Fruit fly (Drosophila melanogaster) whole organism, embryonic: ENCODE measurements around the gene SCCRO.

Source experiments
- Aef1 ChIP-seq: fragments of 200-800 bp; sonication (Bioruptor generic); IDR thresholded peaks from 3 replicates; pipeline ENCODE4 v1.3.6; 2022; ENCODE audit warnings: missing biosample characterization, missing genetic modification characterization
- Atf6 ChIP-seq: fragments of 200-800 bp; sonication (Bioruptor generic); IDR thresholded peaks from 2 replicates; pipeline ENCODE4 v1.3.6; 2022; ENCODE audit warnings: missing biosample characterization, missing genetic modification characterization
- Bdp1 ChIP-seq: fragments of 200-800 bp; sonication (Bioruptor generic); optimal IDR thresholded peaks from 3 replicates; lab custom pipeline; 2016; ENCODE audit warnings: missing biosample characterization, missing genetic modification characterization
- CG10366 ChIP-seq: fragments of 200-800 bp; sonication (Bioruptor generic); IDR thresholded peaks from 2 replicates; pipeline ENCODE4 v1.3.6; 2022; ENCODE audit warnings: missing biosample characterization, missing genetic modification characterization
- CG1233 ChIP-seq: fragments of 200-800 bp; sonication (Bioruptor generic); optimal IDR thresholded peaks from 4 replicates; lab custom pipeline; 2018; ENCODE audit warnings: missing biosample characterization, mild to moderate bottlenecking, missing genetic modification characterization
- CG13624 ChIP-seq: fragments of 200-800 bp; sonication (Bioruptor generic); optimal IDR thresholded peaks from 2 replicates; lab custom pipeline; 2016; ENCODE audit warnings: missing biosample characterization, missing genetic modification characterization
- CG13775 ChIP-seq: fragments of 200-800 bp; sonication (Bioruptor generic); optimal IDR thresholded peaks from 3 replicates; lab custom pipeline; 2017; ENCODE audit warnings: missing biosample characterization, mild to moderate bottlenecking, missing genetic modification characterization
- CG13894 ChIP-seq: fragments of 200-800 bp; sonication (Bioruptor generic); optimal IDR thresholded peaks from 3 replicates; lab custom pipeline; 2018; ENCODE audit warnings: missing biosample characterization, mild to moderate bottlenecking, missing genetic modification characterization, moderate library complexity
- CG14441 ChIP-seq: fragments of 200-800 bp; sonication (Bioruptor generic); IDR thresholded peaks from 2 replicates; pipeline ENCODE4 v1.3.6; 2022; ENCODE audit warnings: missing biosample characterization, missing genetic modification characterization
- CG1529 ChIP-seq: fragments of 200-800 bp; sonication (Bioruptor generic); optimal IDR thresholded peaks from 3 replicates; lab custom pipeline; 2018; ENCODE audit warnings: missing biosample characterization, missing genetic modification characterization
- CG16815 ChIP-seq: fragments of 200-800 bp; sonication (Bioruptor generic); optimal IDR thresholded peaks from 3 replicates; lab custom pipeline; 2017; ENCODE audit warnings: missing biosample characterization, mild to moderate bottlenecking, missing genetic modification characterization
- CG18011 ChIP-seq: fragments of 200-800 bp; sonication (Bioruptor generic); optimal IDR thresholded peaks from 2 replicates; lab custom pipeline; 2017; ENCODE audit warnings: missing biosample characterization, missing genetic modification characterization, mild to moderate bottlenecking, moderate library complexity, missing genotype
- CG3163 ChIP-seq: fragments of 200-800 bp; sonication (Bioruptor generic); optimal IDR thresholded peaks from 3 replicates; lab custom pipeline; 2016; ENCODE audit warnings: missing biosample characterization, missing genetic modification characterization
- CG3838 ChIP-seq: fragments of 200-800 bp; sonication (Bioruptor generic); optimal IDR thresholded peaks from 3 replicates; lab custom pipeline; 2016; ENCODE audit warnings: missing biosample characterization, missing genetic modification characterization
- CG42726 ChIP-seq: fragments of 200-800 bp; sonication (Bioruptor generic); IDR thresholded peaks from 2 replicates; pipeline ENCODE4 v1.3.6; 2022; ENCODE audit warnings: missing biosample characterization, missing genetic modification characterization; ENCODE audit not compliant: partially characterized antibody
- CG7372 ChIP-seq: fragments of 200-800 bp; sonication (Bioruptor generic); IDR thresholded peaks from 2 replicates; pipeline ENCODE4 v1.3.6; 2022; ENCODE audit warnings: missing biosample characterization, missing genetic modification characterization
- CG8388 ChIP-seq: fragments of 200-800 bp; sonication (Bioruptor generic); optimal IDR thresholded peaks from 2 replicates; lab custom pipeline; 2019; ENCODE audit warnings: missing biosample characterization, mild to moderate bottlenecking, missing genetic modification characterization, moderate library complexity
- CG8765 ChIP-seq: fragments of 200-800 bp; sonication (Bioruptor generic); IDR thresholded peaks from 2 replicates; pipeline ENCODE4 v1.3.6; 2022; ENCODE audit warnings: missing biosample characterization, missing genetic modification characterization
- Dek ChIP-seq: fragments of 200-800 bp; sonication (Bioruptor generic); optimal IDR thresholded peaks from 3 replicates; lab custom pipeline; 2019; ENCODE audit warnings: missing biosample characterization, mild to moderate bottlenecking, missing genetic modification characterization, moderate library complexity
- Dfd ChIP-seq, 2 experiments: fragments of >200 bp; optimal IDR thresholded peaks; 2 replicates each; lab custom pipeline; 2017; ENCODE audit warnings: missing biosample characterization in 2 of 2, missing genetic modification characterization in 2 of 2
- Doc2 ChIP-seq: fragments of 200-800 bp; sonication (Bioruptor generic); IDR thresholded peaks from 2 replicates; pipeline ENCODE4 v1.3.6; 2022; ENCODE audit warnings: missing biosample characterization, missing genetic modification characterization
- E2f2 ChIP-seq: fragments of 200-800 bp; sonication (Bioruptor generic); IDR thresholded peaks from 2 replicates; pipeline ENCODE4 v1.3.6; 2022; ENCODE audit warnings: missing biosample characterization, missing genetic modification characterization
- Hr3 ChIP-seq: fragments of 200-800 bp; sonication (Bioruptor generic); optimal IDR thresholded peaks from 3 replicates; lab custom pipeline; 2016; ENCODE audit warnings: missing biosample characterization, missing genetic modification characterization
- Hr51 ChIP-seq, 2 experiments: fragments of 200-800 bp; sonication (Bioruptor generic); optimal IDR thresholded peaks; 2 replicates in 1 of 2; 3 replicates in 1 of 2; lab custom pipeline; 2016 to 2018; ENCODE audit warnings: missing biosample characterization in 2 of 2, missing genetic modification characterization in 2 of 2, mild to moderate bottlenecking in 1 of 2, moderate library complexity in 1 of 2
- Kr ChIP-seq: fragments of 200-800 bp; sonication (Bioruptor generic); optimal IDR thresholded peaks from 2 replicates; lab custom pipeline; 2017; ENCODE audit warnings: missing biosample characterization, mild to moderate bottlenecking, missing genetic modification characterization
- MESR4 ChIP-seq: fragments of 200-800 bp; sonication (Bioruptor generic); optimal IDR thresholded peaks from 2 replicates; lab custom pipeline; 2018; ENCODE audit warnings: missing biosample characterization, mild to moderate bottlenecking, missing genetic modification characterization, moderate library complexity
- Myb ChIP-seq: fragments of 200-800 bp; sonication (Bioruptor generic); optimal IDR thresholded peaks from 2 replicates; lab custom pipeline; 2016; ENCODE audit warnings: missing biosample characterization, missing genetic modification characterization
- Rx ChIP-seq: fragments of 200-800 bp; sonication (Bioruptor generic); IDR thresholded peaks from 2 replicates; pipeline ENCODE4 v1.3.6; 2022; ENCODE audit warnings: missing biosample characterization, missing genetic modification characterization
- Sry-δ ChIP-seq: fragments of 200-800 bp; sonication (Bioruptor generic); optimal IDR thresholded peaks from 2 replicates; lab custom pipeline; 2016; ENCODE audit warnings: missing biosample characterization, missing genetic modification characterization
- Stat92E ChIP-seq, 3 experiments: fragments of >200 bp in 2 of 3; fragments of 200-800 bp in 1 of 3; sonication (Bioruptor generic) in 1 of 3; optimal IDR thresholded peaks; 2 replicates each; lab custom pipeline; 2017 to 2019; ENCODE audit warnings: missing biosample characterization in 3 of 3, missing genetic modification characterization in 3 of 3, mild to moderate bottlenecking in 1 of 3, moderate library complexity in 1 of 3
- ab ChIP-seq: fragments of 200-800 bp; sonication (Bioruptor generic); optimal IDR thresholded peaks from 2 replicates; lab custom pipeline; 2016; ENCODE audit warnings: missing biosample characterization, missing genetic modification characterization
- al ChIP-seq: fragments of 200-800 bp; sonication (Bioruptor generic); IDR thresholded peaks from 2 replicates; pipeline ENCODE4 v1.3.6; 2022; ENCODE audit warnings: missing biosample characterization, missing genetic modification characterization
- ap ChIP-seq: fragments of 200-800 bp; sonication (Bioruptor generic); IDR thresholded peaks from 2 replicates; pipeline ENCODE4 v1.3.6; 2022; ENCODE audit warnings: missing biosample characterization, missing genetic modification characterization
- bigmax ChIP-seq: fragments of 200-800 bp; sonication (Bioruptor generic); optimal IDR thresholded peaks from 2 replicates; lab custom pipeline; 2018; ENCODE audit warnings: missing biosample characterization, mild to moderate bottlenecking, missing genetic modification characterization
- dmrt11E ChIP-seq: fragments of 200-800 bp; sonication (Bioruptor generic); optimal IDR thresholded peaks from 3 replicates; lab custom pipeline; 2018; ENCODE audit warnings: missing biosample characterization, mild to moderate bottlenecking, missing genetic modification characterization, moderate library complexity
- dpn ChIP-seq, 2 experiments: fragments of 200-800 bp; sonication (Bioruptor generic); optimal IDR thresholded peaks; 3 replicates each; lab custom pipeline; 2016; ENCODE audit warnings: missing biosample characterization in 2 of 2, missing genetic modification characterization in 2 of 2
- hkb ChIP-seq, 2 experiments: fragments of 200-800 bp in 1 of 2; fragments of >200 bp in 1 of 2; sonication (Bioruptor generic) in 1 of 2; IDR thresholded peaks in 1 of 2; optimal IDR thresholded peaks in 1 of 2; 2 replicates each; pipeline versions ENCODE4 v1.3.6 to Lab custom; 2017 to 2022; ENCODE audit warnings: missing biosample characterization in 1 of 2, missing genetic modification characterization in 1 of 2
- lilli ChIP-seq: fragments of 200-800 bp; sonication (Bioruptor generic); optimal IDR thresholded peaks from 3 replicates; lab custom pipeline; 2016; ENCODE audit warnings: missing biosample characterization, missing genetic modification characterization
- pzg ChIP-seq: fragments of 200-800 bp; sonication (Bioruptor generic); optimal IDR thresholded peaks from 3 replicates; lab custom pipeline; 2018; ENCODE audit warnings: missing biosample characterization, mild to moderate bottlenecking, missing genetic modification characterization, moderate library complexity
- rib ChIP-seq: fragments of 200-800 bp; sonication (Bioruptor generic); IDR thresholded peaks from 2 replicates; pipeline ENCODE4 v1.3.6; 2022; ENCODE audit warnings: missing biosample characterization, missing genetic modification characterization
- sisA ChIP-seq: fragments of 200-800 bp; sonication (Bioruptor generic); IDR thresholded peaks from 2 replicates; pipeline ENCODE4 v1.3.6; 2022; ENCODE audit warnings: missing biosample characterization, missing genetic modification characterization
- slbo ChIP-seq: fragments of 200-800 bp; sonication (Bioruptor generic); IDR thresholded peaks from 2 replicates; pipeline ENCODE4 v1.3.6; 2022; ENCODE audit warnings: missing biosample characterization, missing genetic modification characterization
- sna ChIP-seq: fragments of 200-800 bp; sonication (Bioruptor generic); IDR thresholded peaks from 2 replicates; pipeline ENCODE4 v1.3.6; 2022; ENCODE audit warnings: missing biosample characterization, missing genetic modification characterization; ENCODE audit not compliant: partially characterized antibody
- sob ChIP-seq: fragments of 200-800 bp; sonication (Bioruptor generic); IDR thresholded peaks from 2 replicates; pipeline ENCODE4 v1.3.6; 2022; ENCODE audit warnings: missing biosample characterization, missing genetic modification characterization
- ttk ChIP-seq: fragments of 200-800 bp; sonication (Bioruptor generic); IDR thresholded peaks from 2 replicates; pipeline ENCODE4 v2.1.2; 2022; ENCODE audit warnings: missing biosample characterization, missing genetic modification characterization
- unpg ChIP-seq: fragments of 200-800 bp; sonication (Bioruptor generic); optimal IDR thresholded peaks from 3 replicates; lab custom pipeline; 2018; ENCODE audit warnings: missing biosample characterization, mild to moderate bottlenecking, missing genetic modification characterization, moderate library complexity
- vnd ChIP-seq: fragments of 200-800 bp; sonication (Bioruptor generic); IDR thresholded peaks from 3 replicates; pipeline ENCODE4 v1.3.6; 2022; ENCODE audit warnings: missing biosample characterization, missing genetic modification characterization; ENCODE audit not compliant: partially characterized antibody
- wdn ChIP-seq: fragments of 200-800 bp; sonication (Bioruptor generic); IDR thresholded peaks from 2 replicates; pipeline ENCODE4 v1.3.6; 2022; ENCODE audit warnings: missing biosample characterization, missing genetic modification characterization

Gene SCCRO

DNA sequence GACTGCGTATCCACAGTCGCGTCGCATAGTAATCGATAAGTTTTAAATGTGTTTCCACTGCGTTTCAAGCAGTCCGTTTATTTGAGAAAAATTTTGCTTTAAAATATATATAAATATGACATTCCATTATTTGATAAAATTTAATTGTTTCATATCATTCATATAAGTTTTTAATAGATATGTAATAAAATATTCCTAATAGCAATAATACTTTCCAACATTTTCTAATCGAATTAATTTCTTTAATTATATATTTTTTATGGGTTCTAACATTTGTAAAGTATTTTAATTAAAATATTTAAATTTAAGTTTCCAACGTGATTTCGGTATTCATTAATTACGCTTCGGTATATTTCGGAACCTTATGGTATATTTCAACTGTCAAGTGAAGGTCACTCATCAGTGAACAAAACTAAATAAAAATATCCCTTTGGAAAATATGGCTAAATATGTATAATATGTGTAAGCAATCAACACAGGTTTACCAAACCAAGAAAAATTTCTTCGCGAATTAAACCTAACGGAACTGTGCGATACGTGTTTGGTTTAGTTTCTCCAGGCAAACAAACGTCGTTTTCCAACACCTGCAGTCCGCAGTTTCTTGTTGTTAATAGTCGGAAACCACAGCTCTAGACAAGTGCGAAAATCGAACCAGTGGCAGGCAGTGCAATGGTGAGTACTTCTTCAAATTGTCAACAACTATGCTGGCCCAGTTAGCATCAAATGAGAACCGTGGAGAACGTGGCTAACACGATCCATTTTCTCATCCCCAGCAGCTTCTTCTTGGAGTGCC is at the start of gene SCCRO, which contains the start of gene CG7739 (continued):
- TF ChIP-seq CG7372 (GFP tag; lab: Robert Waterston, UW) (peak; percentile 61), Atf6 (GFP tag; lab: Robert Waterston, UW) (peak; percentile 60; the same call in 1 of the 2 replicates), slbo (GFP tag; lab: Robert Waterston, UW) (peak; percentile 86), Hr51 (GFP tag; optimal IDR thresholded peaks at IDR 0.05; lab: Kevin White, UChicago) (peak; percentile 43 to 67), Dfd (GFP tag; optimal IDR thresholded peaks at IDR 0.05; lab: Kevin White, UChicago) (no peak), CG18011 (GFP tag; lab: Kevin White, UChicago) (no peak), unpg (GFP tag; lab: Kevin White, UChicago) (peak; percentile 61), wdn (GFP tag; lab: Robert Waterston, UW) (peak; percentile 68), sisA (GFP tag; lab: Robert Waterston, UW) (peak; percentile 47; the same call in 1 of the 2 replicates), CG13775 (peak; percentile 33), CG16815 (GFP tag; lab: Kevin White, UChicago) (no peak), CG1529 (GFP tag; lab: Kevin White, UChicago) (no peak), CG13624 (GFP tag; lab: Kevin White, UChicago) (peak; percentile 40), CG14441 (GFP tag; lab: Robert Waterston, UW) (peak; percentile 71), Stat92E (GFP tag; optimal IDR thresholded peaks at IDR 0.05; lab: Kevin White, UChicago) (no peak), al (GFP tag; lab: Robert Waterston, UW) (peak; percentile 50; the same call in 1 of the 2 replicates), dmrt11E (tag; lab: Kevin White, UChicago) (peak; percentile 50), CG3838 (GFP tag; lab: Kevin White, UChicago) (no peak), Aef1 (peak; percentile 66), Myb (GFP tag; lab: Kevin White, UChicago) (no peak), bigmax (GFP tag; lab: Kevin White, UChicago) (no peak), Rx (peak; percentile 52; the same call in 1 of the 2 replicates), sna (GFP tag; lab: Robert Waterston, UW) (0 out of 2 replicates have a peak, but pooled peaks have one; percentile 48), dpn (GFP tag; optimal IDR thresholded peaks at IDR 0.05; lab: Kevin White, UChicago) (peak; percentile 22 to 23), CG13894 (no peak), pzg (GFP tag; lab: Kevin White, UChicago) (peak; percentile 36), Hr3 (GFP tag; lab: Kevin White, UChicago) (peak; percentile 48), CG1233 (GFP tag; lab: Kevin White, UChicago) (peak; percentile 24), Doc2 (GFP tag; lab: Robert Waterston, UW) (no peak), CG10366 (GFP tag; lab: Robert Waterston, UW) (peak; percentile 70), Dek (tag; lab: Kevin White, UChicago) (peak; percentile 78), ap (GFP tag; lab: Robert Waterston, UW) (no peak; the same call in 1 of the 2 replicates), lilli (GFP tag; lab: Kevin White, UChicago) (peak; percentile 46), Bdp1 (peak; percentile 35), CG8765 (GFP tag; lab: Robert Waterston, UW) (peak; percentile 53; the same call in 1 of the 2 replicates), Kr (GFP tag; lab: Kevin White, UChicago) (no peak), vnd (GFP tag; lab: Robert Waterston, UW) (peak; percentile 7; the same call in 1 of the 3 replicates), ab (no peak), sob (GFP tag; lab: Robert Waterston, UW) (peak; percentile 70), ttk (GFP tag; lab: Robert Waterston, UW) (peak; percentile 66), CG8388 (peak; percentile 58), rib (GFP tag; lab: Robert Waterston, UW) (peak; percentile 47; the same call in 1 of the 2 replicates), E2f2 (GFP tag; lab: Robert Waterston, UW) (peak; percentile 52), hkb (optimal IDR thresholded peaks at IDR 0.05; lab: Kevin White, UChicago) (no peak), hkb (GFP tag; IDR thresholded peaks at IDR 0.05; lab: Robert Waterston, UW) (no peak), Sry-δ (GFP tag; lab: Kevin White, UChicago) (peak; percentile 49), MESR4 (GFP tag; lab: Kevin White, UChicago) (peak; percentile 92), CG42726 (GFP tag; lab: Robert Waterston, UW) (no peak), CG3163 (no peak)
